5 worm cellular contexts compared by ENCODE assay signal in genomic region chrV:11993706-11994345, ce11.
A peak's percentile ranks its signal among the peaks of the same experiment; 100 is the strongest.
TF ChIP-seq lines count a peak whose summit lies in the region.

Gene cyl-1 (minus strand): TSS chrV:11993723.
Gene C52E4.7 (plus strand): TSS chrV:11994295.

TF ChIP-seq in whole organism, L1 larva, 84 proteins besides CTCF, POLR2A, EP300 and RAD21 (continued from another document):
- TF ChIP-seq snpc-4 (tag; optimal IDR thresholded peaks at IDR 0.05; lab: Kevin White, UChicago) (peak; percentile 59), C04F5.9 (tag; optimal IDR thresholded peaks at IDR 0.05; lab: Kevin White, UChicago) (no peak), mdl-1 (tag; optimal IDR thresholded peaks at IDR 0.05; lab: Kevin White, UChicago) (peak in 1 of 2 experiments; percentile 48), elt-3 (tag; optimal IDR thresholded peaks at IDR 0.05; lab: Kevin White, UChicago) (peak in 1 of 6 experiments; percentile 44), alr-1 (tag; optimal IDR thresholded peaks at IDR 0.05; lab: Kevin White, UChicago; ENCODE audit: borderline replicate concordance) (no peak), lsy-2 (tag; optimal IDR thresholded peaks at IDR 0.05; lab: Kevin White, UChicago) (peak; percentile 54 to 86), tbx-2 (tag; optimal IDR thresholded peaks at IDR 0.05; lab: Kevin White, UChicago) (peak; percentile 34), swsn-7 (tag; optimal IDR thresholded peaks at IDR 0.05; lab: Kevin White, UChicago) (peak; percentile 37), nhr-71 (tag; optimal IDR thresholded peaks at IDR 0.05; lab: Kevin White, UChicago) (peak; percentile 71), C16A3.4 (tag; optimal IDR thresholded peaks at IDR 0.05; lab: Kevin White, UChicago) (peak; percentile 50), nhr-20 (tag; optimal IDR thresholded peaks at IDR 0.05; lab: Kevin White, UChicago) (peak; percentile 52), sox-4 (tag; optimal IDR thresholded peaks at IDR 0.05; lab: Kevin White, UChicago) (no peak), sptf-1 (tag; optimal IDR thresholded peaks at IDR 0.05; lab: Kevin White, UChicago) (no peak), lin-15B (tag; optimal IDR thresholded peaks at IDR 0.05; lab: Kevin White, UChicago) (peak; percentile 57), lin-13 (GFP tag; optimal IDR thresholded peaks at IDR 0.05; lab: Kevin White, UChicago) (peak; percentile 46), ets-5 (GFP tag; IDR thresholded peaks at IDR 0.05; lab: Robert Waterston, UW) (no peak), ceh-63 (GFP tag; optimal IDR thresholded peaks at IDR 0.05; lab: Kevin White, UChicago) (no peak), lin-14 (GFP tag; optimal IDR thresholded peaks at IDR 0.05; lab: Kevin White, UChicago) (peak; percentile 56), dpl-1 (GFP tag; optimal IDR thresholded peaks at IDR 0.05; lab: Kevin White, UChicago) (peak; percentile 46 to 73 (median 61)), skn-1 (tag; optimal IDR thresholded peaks at IDR 0.05; lab: Kevin White, UChicago) (peak; percentile 76), nhr-47 (tag; optimal IDR thresholded peaks at IDR 0.05; lab: Kevin White, UChicago) (peak; percentile 50), nhr-85 (tag; lab: Kevin White, UChicago) (peak; percentile 42), unc-130 (tag; optimal IDR thresholded peaks at IDR 0.05; lab: Kevin White, UChicago) (peak; percentile 41), ama-1 (optimal IDR thresholded peaks at IDR 0.05; lab: Kevin White, UChicago) (no peak), snu-23 (GFP tag; optimal IDR thresholded peaks at IDR 0.05; lab: Kevin White, UChicago) (peak; percentile 63)
TF ChIP-seq in whole organism, L1 larva: peak in this region for 28.

TF ChIP-seq in whole organism, L2 larva, 48 proteins besides CTCF, POLR2A, EP300 and RAD21 (continued from another document):
- TF ChIP-seq mab-5 (tag; optimal IDR thresholded peaks at IDR 0.05; lab: Kevin White, UChicago) (no peak), egl-27 (tag; optimal IDR thresholded peaks at IDR 0.05; lab: Kevin White, UChicago) (no peak), F13H6.1 (tag; optimal IDR thresholded peaks at IDR 0.05; lab: Kevin White, UChicago) (no peak), blmp-1 (tag; optimal IDR thresholded peaks at IDR 0.05; lab: Kevin White, UChicago; ENCODE audit: insufficient read depth) (no peak), ztf-11 (tag; optimal IDR thresholded peaks at IDR 0.05; lab: Kevin White, UChicago) (no peak), sma-9 (GFP tag; optimal IDR thresholded peaks at IDR 0.05; lab: Kevin White, UChicago) (peak; percentile 34), sma-9 (tag; optimal IDR thresholded peaks at IDR 0.05; lab: Kevin White, UChicago) (no peak), nhr-25 (tag; optimal IDR thresholded peaks at IDR 0.05; lab: Kevin White, UChicago) (no peak), elt-1 (tag; optimal IDR thresholded peaks at IDR 0.05; lab: Kevin White, UChicago) (no peak), ZK546.5 (tag; optimal IDR thresholded peaks at IDR 0.05; lab: Kevin White, UChicago) (no peak), gmeb-1 (tag; optimal IDR thresholded peaks at IDR 0.05; lab: Kevin White, UChicago) (peak; percentile 38), nhr-237 (tag; optimal IDR thresholded peaks at IDR 0.05; lab: Kevin White, UChicago) (no peak), sma-3 (GFP tag; optimal IDR thresholded peaks at IDR 0.05; lab: Kevin White, UChicago) (no peak), lin-13 (GFP tag; optimal IDR thresholded peaks at IDR 0.05; lab: Kevin White, UChicago) (peak; percentile 45), unc-55 (GFP tag; optimal IDR thresholded peaks at IDR 0.05; lab: Kevin White, UChicago) (peak; percentile 65), skn-1 (tag; optimal IDR thresholded peaks at IDR 0.05; lab: Kevin White, UChicago) (no peak), peb-1 (tag; optimal IDR thresholded peaks at IDR 0.05; lab: Kevin White, UChicago) (no peak), ama-1 (optimal IDR thresholded peaks at IDR 0.05; lab: Kevin White, UChicago) (peak; percentile 16), snpc-4 (tag; optimal IDR thresholded peaks at IDR 0.05; lab: Kevin White, UChicago) (peak; percentile 75), ztf-4 (tag; optimal IDR thresholded peaks at IDR 0.05; lab: Kevin White, UChicago) (no peak), lin-11 (tag; optimal IDR thresholded peaks at IDR 0.05; lab: Kevin White, UChicago) (peak; percentile 1)

TF ChIP-seq in whole organism, L4 larva, 104 proteins besides CTCF, POLR2A, EP300 and RAD21 (continued from another document and continues in another):
- TF ChIP-seq ceh-62 (tag; optimal IDR thresholded peaks at IDR 0.05; lab: Kevin White, UChicago) (no peak), cey-2 (tag; optimal IDR thresholded peaks at IDR 0.05; lab: Kevin White, UChicago; ENCODE audit: borderline replicate concordance, insufficient read depth) (no peak), nhr-25 (tag; optimal IDR thresholded peaks at IDR 0.05; lab: Kevin White, UChicago; ENCODE audit: borderline replicate concordance, insufficient read depth) (peak; percentile 39), tra-1 (GFP tag; IDR thresholded peaks at IDR 0.05; lab: Robert Waterston, UW) (no peak), arid-1 (GFP tag; conservative IDR thresholded peaks at IDR 0.05; lab: Robert Waterston, UW) (no peak), set-16 (GFP tag; IDR thresholded peaks at IDR 0.05; lab: Robert Waterston, UW) (no peak), madf-9 (GFP tag; conservative IDR thresholded peaks at IDR 0.05; lab: Robert Waterston, UW) (no peak), fkh-10 (GFP tag; optimal IDR thresholded peaks at IDR 0.05; lab: Kevin White, UChicago) (no peak), hlh-30 (tag; optimal IDR thresholded peaks at IDR 0.05; lab: Kevin White, UChicago; ENCODE audit: insufficient read depth) (no peak), hmg-1.1 (GFP tag; IDR thresholded peaks at IDR 0.05; lab: Robert Waterston, UW) (no peak), daf-19 (GFP tag; conservative IDR thresholded peaks at IDR 0.05; lab: Robert Waterston, UW) (no peak), T20F7.1 (GFP tag; optimal IDR thresholded peaks at IDR 0.05; lab: Kevin White, UChicago) (no peak), lin-1 (GFP tag; IDR thresholded peaks at IDR 0.05; lab: Robert Waterston, UW) (no peak), ceh-28 (tag; optimal IDR thresholded peaks at IDR 0.05; lab: Kevin White, UChicago) (no peak), nhr-10 (tag; optimal IDR thresholded peaks at IDR 0.05; lab: Kevin White, UChicago) (no peak), rbr-2 (tag; optimal IDR thresholded peaks at IDR 0.05; lab: Kevin White, UChicago) (peak; percentile 45), ZK546.5 (tag; optimal IDR thresholded peaks at IDR 0.05; lab: Kevin White, UChicago) (no peak), duxl-1 (tag; optimal IDR thresholded peaks at IDR 0.05; lab: Kevin White, UChicago; ENCODE audit: poor library complexity) (no peak), mxl-2 (GFP tag; conservative IDR thresholded peaks at IDR 0.05; lab: Robert Waterston, UW) (no peak), ceh-44 (GFP tag; IDR thresholded peaks at IDR 0.05; lab: Robert Waterston, UW) (no peak), aha-1 (tag; lab: Kevin White, UChicago) (peak; percentile 41), skn-1 (tag; optimal IDR thresholded peaks at IDR 0.05; lab: Kevin White, UChicago) (no peak), mxl-3 (GFP tag; optimal IDR thresholded peaks at IDR 0.05; lab: Kevin White, UChicago) (no peak), pha-4 (GFP tag; IDR thresholded peaks at IDR 0.05; lab: Robert Waterston, UW) (no peak), pha-4 (tag; optimal IDR thresholded peaks at IDR 0.05; lab: Kevin White, UChicago) (no peak), pqm-1 (tag; optimal IDR thresholded peaks at IDR 0.05; lab: Kevin White, UChicago) (no peak), nhr-28 (tag; optimal IDR thresholded peaks at IDR 0.05; lab: Kevin White, UChicago) (no peak), ces-1 (GFP tag; optimal IDR thresholded peaks at IDR 0.05; lab: Kevin White, UChicago) (no peak), zip-11 (GFP tag; IDR thresholded peaks at IDR 0.05; lab: Robert Waterston, UW) (no peak), T26A8.4 (GFP tag; IDR thresholded peaks at IDR 0.05; lab: Robert Waterston, UW) (no peak), lin-38 (GFP tag; IDR thresholded peaks at IDR 0.05; lab: Robert Waterston, UW) (peak; percentile 56), Y105C5A.15 (GFP tag; IDR thresholded peaks at IDR 0.05; lab: Robert Waterston, UW) (no peak)

TF ChIP-seq in whole organism, mixed stage, embryonic, 35 proteins besides CTCF, POLR2A, EP300 and RAD21 (continued from another document):
- no peak for TF ChIP-seq mab-5 (tag; optimal IDR thresholded peaks at IDR 0.05; lab: Kevin White, UChicago)
- peak; percentile 9 for TF ChIP-seq lsy-2 (tag; optimal IDR thresholded peaks at IDR 0.05; lab: Kevin White, UChicago)
- peak; percentile 83 for TF ChIP-seq mep-1 (tag; optimal IDR thresholded peaks at IDR 0.05; lab: Kevin White, UChicago)
- TF ChIP-seq blmp-1 (tag; optimal IDR thresholded peaks at IDR 0.05; lab: Kevin White, UChicago): no peak
- TF ChIP-seq nhr-237 (tag; optimal IDR thresholded peaks at IDR 0.05; lab: Kevin White, UChicago): peak; percentile 43
- TF ChIP-seq snpc-4 (tag; optimal IDR thresholded peaks at IDR 0.05; lab: Kevin White, UChicago): no peak
- no peak for TF ChIP-seq unc-39 (tag; optimal IDR thresholded peaks at IDR 0.05; lab: Kevin White, UChicago)
- TF ChIP-seq nhr-76 (tag; optimal IDR thresholded peaks at IDR 0.05; lab: Kevin White, UChicago): no peak
- no peak for TF ChIP-seq ceh-83 (GFP tag; optimal IDR thresholded peaks at IDR 0.05; lab: Kevin White, UChicago)
- TF ChIP-seq pha-4 (tag; optimal IDR thresholded peaks at IDR 0.05; lab: Kevin White, UChicago): peak; percentile 51
- no peak for TF ChIP-seq unc-62 (GFP tag; optimal IDR thresholded peaks at IDR 0.05; lab: Kevin White, UChicago)
- TF ChIP-seq lin-32 (GFP tag; optimal IDR thresholded peaks at IDR 0.05; lab: Kevin White, UChicago): no peak

TF ChIP-seq in whole organism, young adult, 124 proteins besides CTCF, POLR2A, EP300 and RAD21 (continued from another document):
- TF ChIP-seq F49E8.2 (tag; optimal IDR thresholded peaks at IDR 0.05; lab: Kevin White, UChicago; ENCODE audit: insufficient read depth): peak; percentile 5
- TF ChIP-seq tbp1 (GFP tag; optimal IDR thresholded peaks at IDR 0.05; lab: Kevin White, UChicago): peak; percentile 16
- no peak for TF ChIP-seq hrde-1 (tag; optimal IDR thresholded peaks at IDR 0.05; lab: Kevin White, UChicago; ENCODE audit: borderline replicate concordance)
- TF ChIP-seq Y79H2A.3 (GFP tag; conservative IDR thresholded peaks at IDR 0.05; lab: Robert Waterston, UW): no peak
- TF ChIP-seq dpl-1 (GFP tag; optimal IDR thresholded peaks at IDR 0.05; lab: Kevin White, UChicago): peak; percentile 30
- no peak for TF ChIP-seq die-1 (tag; optimal IDR thresholded peaks at IDR 0.05; lab: Kevin White, UChicago)
- peak; percentile 46; the same call in 1 of the 2 replicates for TF ChIP-seq dox-1 (GFP tag; IDR thresholded peaks at IDR 0.05; lab: Robert Waterston, UW)
- TF ChIP-seq zfh-2 (GFP tag; conservative IDR thresholded peaks at IDR 0.05; lab: Robert Waterston, UW): no peak
- TF ChIP-seq F23B12.7 (tag; optimal IDR thresholded peaks at IDR 0.05; lab: Kevin White, UChicago; ENCODE audit: insufficient read depth): no peak
- no peak for TF ChIP-seq hmg-1.2 (GFP tag; IDR thresholded peaks at IDR 0.05; lab: Robert Waterston, UW)
- peak in 1 of 3 experiments; percentile 12 for TF ChIP-seq lin-35 (GFP tag; optimal IDR thresholded peaks at IDR 0.05; lab: Kevin White, UChicago)
- peak; percentile 9 for TF ChIP-seq nhr-80 (tag; optimal IDR thresholded peaks at IDR 0.05; lab: Kevin White, UChicago)
- peak; percentile 14 for TF ChIP-seq efl-1 (GFP tag; optimal IDR thresholded peaks at IDR 0.05; lab: Kevin White, UChicago)
- TF ChIP-seq attf-5 (GFP tag; optimal IDR thresholded peaks at IDR 0.05; lab: Kevin White, UChicago): peak; percentile 62
